Worm (Caenorhabditis elegans): Measurements from ENCODE around the gene arx-4.

ce11 chrIII:819313-819712, 42.8 kb upstream of the arx-4 start:
- TF ChIP-seq jun-1 (tag; optimal IDR thresholded peaks at IDR 0.05) (no peak), alr-1 (tag; optimal IDR thresholded peaks at IDR 0.05; ENCODE audit: borderline replicate concordance) (no peak), efl-3 (GFP tag; optimal IDR thresholded peaks at IDR 0.05) (no peak)
